Fruit fly (Drosophila melanogaster): ENCODE data around the gene CG7720.

DNA sequence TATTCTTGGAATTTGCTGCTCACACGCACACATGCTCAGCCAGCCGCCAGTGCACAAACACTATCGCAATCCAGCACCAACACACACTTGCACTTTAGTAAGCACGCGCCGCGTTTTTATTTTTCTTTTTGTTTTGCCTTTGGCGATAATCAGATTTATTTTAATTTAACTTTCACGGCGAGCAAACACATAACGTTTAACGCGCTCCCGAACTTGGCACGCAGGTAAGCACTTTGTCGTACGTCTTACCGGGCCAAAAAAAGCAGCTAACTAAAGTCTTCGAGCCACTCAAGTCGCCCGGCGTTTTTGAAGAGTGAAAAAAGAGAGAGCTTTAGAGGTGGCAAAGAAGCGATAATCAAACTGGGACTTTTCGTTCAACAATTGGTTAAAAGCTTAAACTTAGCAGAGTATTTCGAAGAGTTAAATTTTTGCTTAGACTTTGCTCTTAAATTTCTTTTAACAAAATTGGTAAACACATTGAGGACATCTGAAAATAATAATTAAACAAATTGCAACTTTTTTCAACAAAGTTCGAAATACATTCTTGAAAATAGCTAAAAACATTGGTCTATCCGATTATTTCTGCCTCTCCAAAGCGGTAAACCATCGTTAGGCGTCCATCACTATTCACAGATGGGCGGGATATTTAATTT, 51.6 kb downstream of the CG7720 start, which contains the start of gene Mekk1:
- TF ChIP-seq brk (GFP tag; optimal IDR thresholded peaks at IDR 0.05) (no peak), pan (optimal IDR thresholded peaks at IDR 0.05) (no peak), Sp1 (GFP tag; optimal IDR thresholded peaks at IDR 0.05) (peak; percentile 65), Dfd (GFP tag; optimal IDR thresholded peaks at IDR 0.05) (no peak), psq (GFP tag; optimal IDR thresholded peaks at IDR 0.05) (peak; percentile 43), dsf (GFP tag; optimal IDR thresholded peaks at IDR 0.05; ENCODE audit: borderline replicate concordance) (peak; percentile 32), OdsH (GFP tag; optimal IDR thresholded peaks at IDR 0.05) (peak; percentile 39)
